Fruit fly (Drosophila melanogaster): ENCODE measurements around the gene ncd.
A peak's percentile ranks its signal among the peaks of the same experiment; 100 is the strongest.

The ncd gene

dm6 chr3R:29773833-29774324, 33.0 kb downstream of the ncd start (continued):
- peak; percentile 67 for TF ChIP-seq tio (GFP tag; optimal IDR thresholded peaks at IDR 0.05)
- peak; percentile 87 for TF ChIP-seq D19B (GFP tag; optimal IDR thresholded peaks at IDR 0.05)
- 0 out of 3 replicates have a peak, but pooled peaks have one; percentile 18 for TF ChIP-seq C15 (GFP tag; IDR thresholded peaks at IDR 0.05)
- TF ChIP-seq CG34224 (GFP tag; IDR thresholded peaks at IDR 0.05; ENCODE audit: partially characterized antibody) = no peak
- TF ChIP-seq CG10274 (GFP tag; optimal IDR thresholded peaks at IDR 0.05) = peak; percentile 92
- peak; percentile 63; the same call in 2 of the 3 replicates for TF ChIP-seq CG14050 (GFP tag; IDR thresholded peaks at IDR 0.05)
- TF ChIP-seq p53 (GFP tag; optimal IDR thresholded peaks at IDR 0.05) = peak; percentile 26
- TF ChIP-seq B-H1 (GFP tag; IDR thresholded peaks at IDR 0.05) = peak; percentile 40
- peak; percentile 88 for TF ChIP-seq CG12155 (GFP tag; optimal IDR thresholded peaks at IDR 0.05)
- 0 out of 3 replicates have a peak, but pooled peaks have one; percentile 38 for TF ChIP-seq jigr1 (GFP tag; IDR thresholded peaks at IDR 0.05)
- TF ChIP-seq Sox102F (GFP tag; optimal IDR thresholded peaks at IDR 0.05) = peak; percentile 77
- TF ChIP-seq pita (GFP tag; optimal IDR thresholded peaks at IDR 0.05) = no peak
- peak; percentile 64; the same call in 1 of the 2 replicates for TF ChIP-seq CG31224 (GFP tag; IDR thresholded peaks at IDR 0.05)
- TF ChIP-seq gro (GFP tag; optimal IDR thresholded peaks at IDR 0.05) = no peak
- no peak for TF ChIP-seq tna (GFP tag; IDR thresholded peaks at IDR 0.05; ENCODE audit: partially characterized antibody)
- TF ChIP-seq CG13624 (GFP tag; optimal IDR thresholded peaks at IDR 0.05) = peak; percentile 78
- peak; percentile 76 to 88 for TF ChIP-seq dpn (GFP tag; optimal IDR thresholded peaks at IDR 0.05)
- TF ChIP-seq CG2129 (GFP tag; IDR thresholded peaks at IDR 0.05; ENCODE audit: partially characterized antibody) = no peak
- TF ChIP-seq CG11696 (GFP tag; IDR thresholded peaks at IDR 0.05) = no peak
- peak; percentile 72 for TF ChIP-seq Ada2b (GFP tag; IDR thresholded peaks at IDR 0.05)
- TF ChIP-seq btn (GFP tag; optimal IDR thresholded peaks at IDR 0.05) = peak; percentile 23
- peak; percentile 76 for TF ChIP-seq Meics (GFP tag; optimal IDR thresholded peaks at IDR 0.05)
- TF ChIP-seq nerfin-1 (tag; optimal IDR thresholded peaks at IDR 0.05) = no peak
- TF ChIP-seq Antp (GFP tag; optimal IDR thresholded peaks at IDR 0.05) = peak; percentile 74
- TF ChIP-seq CG17802 (tag; optimal IDR thresholded peaks at IDR 0.05) = peak; percentile 8
- peak; percentile 47 for TF ChIP-seq scrt (GFP tag; optimal IDR thresholded peaks at IDR 0.05)
- TF ChIP-seq pzg (GFP tag; optimal IDR thresholded peaks at IDR 0.05) = peak; percentile 7
- TF ChIP-seq CG10462 (GFP tag; optimal IDR thresholded peaks at IDR 0.05) = peak; percentile 32
- TF ChIP-seq Drgx (GFP tag; IDR thresholded peaks at IDR 0.05) = peak; percentile 71
- TF ChIP-seq sisA (GFP tag; IDR thresholded peaks at IDR 0.05) = peak; percentile 77; the same call in 1 of the 2 replicates
- peak; percentile 21 for TF ChIP-seq Mad (GFP tag; optimal IDR thresholded peaks at IDR 0.05)
- peak in 1 of 2 experiments; percentile 30 for TF ChIP-seq crp (GFP tag; optimal IDR thresholded peaks at IDR 0.05)
- peak; percentile 48 for TF ChIP-seq schlank (tag; optimal IDR thresholded peaks at IDR 0.05)
- no peak for TF ChIP-seq nau (GFP tag; optimal IDR thresholded peaks at IDR 0.05)
- TF ChIP-seq ara (GFP tag; IDR thresholded peaks at IDR 0.05) = peak; percentile 36; the same call in 1 of the 2 replicates
- TF ChIP-seq CG3065 (GFP tag; optimal IDR thresholded peaks at IDR 0.05) = no peak
- peak; percentile 57 for TF ChIP-seq Max (GFP tag; optimal IDR thresholded peaks at IDR 0.05)
- TF ChIP-seq CG13424 (tag; optimal IDR thresholded peaks at IDR 0.05) = peak; percentile 77
- TF ChIP-seq tx (GFP tag; optimal IDR thresholded peaks at IDR 0.05) = peak; percentile 68
- no peak for TF ChIP-seq Doc3 (GFP tag; IDR thresholded peaks at IDR 0.05; ENCODE audit: partially characterized antibody)
- TF ChIP-seq h (optimal IDR thresholded peaks at IDR 0.05) = no peak
- peak; percentile 67 for TF ChIP-seq pum (GFP tag; optimal IDR thresholded peaks at IDR 0.05)
- no peak for TF ChIP-seq gt (GFP tag; IDR thresholded peaks at IDR 0.05)
- TF ChIP-seq zen (tag; optimal IDR thresholded peaks at IDR 0.05) = peak; percentile 15
- peak; percentile 53 for TF ChIP-seq CG12942 (GFP tag; optimal IDR thresholded peaks at IDR 0.05)
- TF ChIP-seq CG4360 (GFP tag; IDR thresholded peaks at IDR 0.05) = no peak
- peak; percentile 62 for TF ChIP-seq Xrp1 (GFP tag; IDR thresholded peaks at IDR 0.05)
- TF ChIP-seq Optix (GFP tag; IDR thresholded peaks at IDR 0.05) = peak; percentile 70; the same call in 1 of the 3 replicates
- TF ChIP-seq prd (optimal IDR thresholded peaks at IDR 0.05) = no peak
- peak; percentile 80 for TF ChIP-seq prd (GFP tag; IDR thresholded peaks at IDR 0.05)
- TF ChIP-seq NC2α (GFP tag; optimal IDR thresholded peaks at IDR 0.05) = peak; percentile 16

All from whole organism, embryonic.